Worm (Caenorhabditis elegans) whole organism, L1 larva: ENCODE data around the gene hpo-31.

Experiments used
- C16A3.4 ChIP-seq: fragments of 150-350 bp; optimal IDR thresholded peaks from 2 replicates; lab custom pipeline; 2014; ENCODE audit warnings: missing biosample characterization, missing genetic modification characterization
- F16B12.6 ChIP-seq: fragments of 150-350 bp; optimal IDR thresholded peaks from 2 replicates; lab custom pipeline; 2014; ENCODE audit warnings: missing biosample characterization, missing genetic modification characterization
- aly-2 ChIP-seq: fragments of 150-350 bp; optimal IDR thresholded peaks from 2 replicates; lab custom pipeline; 2014; ENCODE audit warnings: missing biosample characterization, missing genetic modification characterization
- ama-1 ChIP-seq: fragments of 150-350 bp; optimal IDR thresholded peaks from 2 replicates; lab custom pipeline; 2014
- blmp-1 ChIP-seq: fragments of 150-350 bp; optimal IDR thresholded peaks from 2 replicates; lab custom pipeline; 2014; ENCODE audit warnings: missing biosample characterization, missing genetic modification characterization
- ceh-88 ChIP-seq: fragments of 200-800 bp; sonication (Bioruptor generic); IDR thresholded peaks from 2 replicates; pipeline ENCODE4 v1.3.6; 2022; ENCODE audit warnings: missing genetic modification characterization, missing compliant biosample characterization
- ceh-90 ChIP-seq: sonication (generic microtip); optimal IDR thresholded peaks from 2 replicates; lab custom pipeline; 2016; ENCODE audit warnings: missing genetic modification characterization, missing compliant biosample characterization
- dpl-1 ChIP-seq, 3 experiments: fragments of 150-350 bp in 2 of 3; sonication (generic microtip) in 1 of 3; optimal IDR thresholded peaks; 2 replicates each; lab custom pipeline; 2014 to 2017; ENCODE audit warnings: missing biosample characterization in 3 of 3, missing genetic modification characterization in 3 of 3, missing genetic modification reagents in 3 of 3
- egl-13 ChIP-seq: sonication (generic microtip); optimal IDR thresholded peaks from 2 replicates; lab custom pipeline; 2016; ENCODE audit warnings: missing genotype, missing genetic modification reagents, missing genetic modification characterization, missing compliant biosample characterization
- elt-2 ChIP-seq: sonication (generic microtip); optimal IDR thresholded peaks from 2 replicates; lab custom pipeline; 2016; ENCODE audit warnings: missing genetic modification characterization, mild to moderate bottlenecking, inconsistent platforms, missing compliant biosample characterization, missing genetic modification reagents
- elt-3 ChIP-seq, 6 experiments: fragments of 150-350 bp in 1 of 6; sonication (generic microtip); optimal IDR thresholded peaks; 2 replicates each; lab custom pipeline; 2017 to 2018; ENCODE audit warnings: missing biosample characterization in 6 of 6, missing genetic modification characterization in 6 of 6, inconsistent platforms in 1 of 6
- fkh-4 ChIP-seq: sonication (generic microtip); optimal IDR thresholded peaks from 2 replicates; lab custom pipeline; 2016; ENCODE audit warnings: missing compliant biosample characterization, missing genetic modification characterization, borderline replicate concordance
- fkh-8 ChIP-seq: sonication (generic microtip); optimal IDR thresholded peaks from 2 replicates; lab custom pipeline; 2016; ENCODE audit warnings: mild to moderate bottlenecking, missing genetic modification characterization, missing compliant biosample characterization
- fos-1 ChIP-seq: fragments of 150-350 bp; optimal IDR thresholded peaks from 2 replicates; lab custom pipeline; 2014; ENCODE audit warnings: missing biosample characterization, missing genetic modification characterization
- grh-1 ChIP-seq: fragments of 200-800 bp; sonication (Bioruptor generic); IDR thresholded peaks from 2 replicates; pipeline ENCODE4 v1.3.6; 2022; ENCODE audit warnings: missing genetic modification reagents, missing genetic modification characterization, missing compliant biosample characterization
- hlh-17 ChIP-seq: fragments of 200-800 bp; sonication (Bioruptor generic); optimal IDR thresholded peaks from 2 replicates; lab custom pipeline; 2018; ENCODE audit warnings: missing genetic modification characterization, mild to moderate bottlenecking, missing compliant biosample characterization, moderate library complexity, borderline replicate concordance
- hpl-2 ChIP-seq: fragments of 150-350 bp; optimal IDR thresholded peaks from 2 replicates; lab custom pipeline; 2014; ENCODE audit warnings: missing biosample characterization, missing genetic modification reagents, missing genetic modification characterization
- irx-1 ChIP-seq: sonication (generic microtip); optimal IDR thresholded peaks from 2 replicates; lab custom pipeline; 2016; ENCODE audit warnings: missing genetic modification characterization, missing compliant biosample characterization
- isw-1 ChIP-seq: fragments of 200-800 bp; sonication (Bioruptor generic); IDR thresholded peaks from 2 replicates; pipeline ENCODE4 v1.3.6; 2022; ENCODE audit warnings: missing genetic modification characterization, missing compliant biosample characterization
- jun-1 ChIP-seq: fragments of 150-350 bp; optimal IDR thresholded peaks from 2 replicates; lab custom pipeline; 2014; ENCODE audit warnings: missing biosample characterization, missing genetic modification reagents, missing genetic modification characterization
- lin-13 ChIP-seq: fragments of 150-350 bp; optimal IDR thresholded peaks from 2 replicates; lab custom pipeline; 2014; ENCODE audit warnings: missing biosample characterization, missing genetic modification reagents, missing genetic modification characterization
- lin-14 ChIP-seq: fragments of 200-800 bp; sonication (Bioruptor generic); optimal IDR thresholded peaks from 2 replicates; lab custom pipeline; 2018; ENCODE audit warnings: mild to moderate bottlenecking, missing genetic modification characterization, moderate library complexity, missing compliant biosample characterization
- lin-35 ChIP-seq, 2 experiments: fragments of 150-350 bp; optimal IDR thresholded peaks; 2 replicates each; lab custom pipeline; 2014; ENCODE audit warnings: missing biosample characterization in 2 of 2, missing genetic modification characterization in 2 of 2, missing genetic modification reagents in 2 of 2
- lin-39 ChIP-seq: fragments of 150-350 bp; optimal IDR thresholded peaks from 2 replicates; lab custom pipeline; 2014; ENCODE audit warnings: missing biosample characterization, missing genetic modification reagents, missing genetic modification characterization
- lsy-2 ChIP-seq, 2 experiments: fragments of 150-350 bp; optimal IDR thresholded peaks; 2 replicates each; lab custom pipeline; 2014; ENCODE audit warnings: missing biosample characterization in 2 of 2, missing genetic modification characterization in 2 of 2
- mab-9 ChIP-seq: fragments of 200-800 bp; sonication (Bioruptor generic); IDR thresholded peaks from 2 replicates; pipeline ENCODE4 v1.3.6; 2022; ENCODE audit warnings: missing genetic modification reagents, missing genetic modification characterization, missing compliant biosample characterization
- nhr-11 ChIP-seq: fragments of 150-350 bp; optimal IDR thresholded peaks from 2 replicates; lab custom pipeline; 2014; ENCODE audit warnings: missing biosample characterization, missing genetic modification characterization
- nhr-12 ChIP-seq: sonication (generic microtip); optimal IDR thresholded peaks from 2 replicates; lab custom pipeline; 2017; ENCODE audit warnings: missing biosample characterization, missing genetic modification characterization
- nhr-19 ChIP-seq: fragments of 200-800 bp; sonication (Bioruptor generic); conservative IDR thresholded peaks from 2 replicates; pipeline ENCODE4 v1.3.6; 2022; ENCODE audit warnings: missing genetic modification characterization, missing compliant biosample characterization
- nhr-20 ChIP-seq: sonication (generic microtip); optimal IDR thresholded peaks from 2 replicates; lab custom pipeline; 2016; ENCODE audit warnings: mild to moderate bottlenecking, missing genetic modification characterization, missing compliant biosample characterization
- nhr-237 ChIP-seq: fragments of 150-350 bp; optimal IDR thresholded peaks from 2 replicates; lab custom pipeline; 2014; ENCODE audit warnings: missing biosample characterization, missing genetic modification characterization
- nhr-71 ChIP-seq: sonication (generic microtip); optimal IDR thresholded peaks from 2 replicates; lab custom pipeline; 2016; ENCODE audit warnings: mild to moderate bottlenecking, missing genetic modification characterization, moderate library complexity, missing compliant biosample characterization
- nhr-77 ChIP-seq: fragments of 150-350 bp; optimal IDR thresholded peaks from 2 replicates; lab custom pipeline; 2014; ENCODE audit warnings: missing biosample characterization, missing genetic modification characterization
- nhr-84 ChIP-seq: sonication (generic microtip); optimal IDR thresholded peaks from 2 replicates; lab custom pipeline; 2017; ENCODE audit warnings: missing biosample characterization, missing genetic modification characterization
- pax-3 ChIP-seq: fragments of 200-800 bp; sonication (Bioruptor generic); optimal IDR thresholded peaks from 2 replicates; lab custom pipeline; 2018; ENCODE audit warnings: mild to moderate bottlenecking, missing genetic modification characterization, moderate library complexity, missing compliant biosample characterization
- pqm-1 ChIP-seq: sonication (generic microtip); optimal IDR thresholded peaks from 3 replicates; lab custom pipeline; 2017; ENCODE audit warnings: missing biosample characterization, missing genetic modification characterization
- rnt-1 ChIP-seq: sonication (generic microtip); optimal IDR thresholded peaks from 2 replicates; lab custom pipeline; 2016; ENCODE audit warnings: mild to moderate bottlenecking, missing genetic modification characterization, moderate library complexity, missing compliant biosample characterization
- snpc-4 ChIP-seq: fragments of 150-350 bp; optimal IDR thresholded peaks from 2 replicates; lab custom pipeline; 2014; ENCODE audit warnings: missing biosample characterization, missing genetic modification characterization
- snu-23 ChIP-seq: sonication (generic microtip); optimal IDR thresholded peaks from 2 replicates; lab custom pipeline; 2016; ENCODE audit warnings: missing genetic modification characterization, missing compliant biosample characterization
- sup-37 ChIP-seq: fragments of 200-800 bp; sonication (Bioruptor generic); optimal IDR thresholded peaks from 2 replicates; lab custom pipeline; 2018; ENCODE audit warnings: mild to moderate bottlenecking, missing genetic modification characterization, missing compliant biosample characterization
- swsn-7 ChIP-seq: sonication (generic microtip); optimal IDR thresholded peaks from 2 replicates; lab custom pipeline; 2016; ENCODE audit warnings: missing genetic modification characterization, missing compliant biosample characterization
- tlp-1 ChIP-seq: fragments of 150-350 bp; optimal IDR thresholded peaks from 2 replicates; lab custom pipeline; 2014; ENCODE audit warnings: missing biosample characterization, missing genetic modification characterization
- unc-130 ChIP-seq: fragments of 150-350 bp; optimal IDR thresholded peaks from 2 replicates; lab custom pipeline; 2017; ENCODE audit warnings: missing biosample characterization, missing genetic modification characterization, inconsistent platforms
- unc-30 ChIP-seq: sonication (generic microtip); optimal IDR thresholded peaks from 2 replicates; lab custom pipeline; 2017; ENCODE audit warnings: missing biosample characterization, missing genetic modification characterization
- unc-62 ChIP-seq: fragments of 150-350 bp; optimal IDR thresholded peaks from 2 replicates; lab custom pipeline; 2014; ENCODE audit warnings: missing biosample characterization, missing genetic modification reagents, missing genetic modification characterization
- unc-86 ChIP-seq: sonication (generic microtip); optimal IDR thresholded peaks from 2 replicates; lab custom pipeline; 2016; ENCODE audit warnings: missing genetic modification characterization, missing compliant biosample characterization
- unc-98 ChIP-seq: fragments of 200-800 bp; sonication (Bioruptor generic); IDR thresholded peaks from 2 replicates; pipeline ENCODE4 v1.3.6; 2022; ENCODE audit warnings: missing genetic modification characterization, missing compliant biosample characterization
- xbp-1 ChIP-seq: sonication (generic microtip); optimal IDR thresholded peaks from 2 replicates; lab custom pipeline; 2016; ENCODE audit warnings: missing genetic modification characterization, missing compliant biosample characterization
- ztf-4 ChIP-seq: fragments of 150-350 bp; optimal IDR thresholded peaks from 2 replicates; lab custom pipeline; 2014; ENCODE audit warnings: missing biosample characterization, missing genetic modification characterization

The hpo-31 gene

ce11 chrV:13789362-13789761, 33.5 kb upstream of the hpo-31 start (continued):
- TF ChIP-seq dpl-1 (GFP tag; optimal IDR thresholded peaks at IDR 0.05; lab: Kevin White, UChicago), result peak; percentile 30 to 76 (median 65)
- TF ChIP-seq nhr-77, result peak; percentile 87
- peak; percentile 39 for TF ChIP-seq snpc-4 (tag; lab: Kevin White, UChicago)
- TF ChIP-seq lin-35 (GFP tag; optimal IDR thresholded peaks at IDR 0.05; lab: Kevin White, UChicago), result peak; percentile 79 to 80
- TF ChIP-seq nhr-20 (tag; lab: Kevin White, UChicago), result peak; percentile 90
- TF ChIP-seq unc-130 (tag; lab: Kevin White, UChicago), result peak; percentile 89
- peak; percentile 19 for TF ChIP-seq F16B12.6
- TF ChIP-seq hlh-17 (GFP tag; lab: Kevin White, UChicago), result no peak
- peak; percentile 76 for TF ChIP-seq fos-1
- peak; percentile 93 for TF ChIP-seq snu-23 (GFP tag; lab: Kevin White, UChicago)
- TF ChIP-seq fkh-8 (tag; lab: Kevin White, UChicago), result peak; percentile 85
- TF ChIP-seq mab-9, result no peak
- TF ChIP-seq nhr-237 (tag; lab: Kevin White, UChicago), result peak; percentile 60
- TF ChIP-seq isw-1 (GFP tag; lab: Robert Waterston, UW), result peak; percentile 70
- TF ChIP-seq pqm-1 (tag; lab: Kevin White, UChicago), result peak; percentile 29
- TF ChIP-seq rnt-1, result peak; percentile 80
- TF ChIP-seq lin-14, result peak; percentile 98
- TF ChIP-seq elt-3 (tag; optimal IDR thresholded peaks at IDR 0.05; lab: Kevin White, UChicago), result peak in 2 of 6 experiments; percentile 53 to 54
- TF ChIP-seq ceh-88 (GFP tag; lab: Robert Waterston, UW), result peak; percentile 66

- no peak for TF ChIP-seq unc-86 (tag; lab: Kevin White, UChicago)
- peak; percentile 6 for TF ChIP-seq fkh-8 (tag; lab: Kevin White, UChicago)
Measured at ce11 chrV:13790117-13790516, 32.7 kb upstream of the hpo-31 start.

- no peak for TF ChIP-seq hlh-17 (GFP tag; lab: Kevin White, UChicago)
- TF ChIP-seq isw-1 (GFP tag; lab: Robert Waterston, UW), result no peak
- TF ChIP-seq nhr-11 (tag; lab: Kevin White, UChicago), result no peak
- peak; percentile 41; the same call in 1 of the 2 replicates for TF ChIP-seq nhr-19 (GFP tag; lab: Robert Waterston, UW)
- TF ChIP-seq unc-30 (tag; lab: Kevin White, UChicago), result no peak
- no peak for TF ChIP-seq elt-2
- TF ChIP-seq lin-39 (tag; lab: Kevin White, UChicago), result no peak
- TF ChIP-seq aly-2 (tag; lab: Kevin White, UChicago), result no peak
- peak; percentile 54 for TF ChIP-seq blmp-1 (tag; lab: Kevin White, UChicago)
- TF ChIP-seq unc-98 (GFP tag; lab: Robert Waterston, UW), result no peak
- no peak for TF ChIP-seq fkh-4 (tag; lab: Kevin White, UChicago)
- TF ChIP-seq xbp-1, result no peak
- TF ChIP-seq egl-13, result no peak
- peak; percentile 63 for TF ChIP-seq nhr-20 (tag; lab: Kevin White, UChicago)
- TF ChIP-seq unc-62 (GFP tag; lab: Kevin White, UChicago), result no peak
- TF ChIP-seq tlp-1 (tag; lab: Kevin White, UChicago), result no peak
- TF ChIP-seq jun-1 (tag; lab: Kevin White, UChicago), result no peak
- TF ChIP-seq nhr-12, result no peak
- TF ChIP-seq ztf-4 (tag; lab: Kevin White, UChicago), result no peak
- no peak for TF ChIP-seq pax-3 (tag; lab: Kevin White, UChicago)
- TF ChIP-seq elt-3 (tag; optimal IDR thresholded peaks at IDR 0.05; lab: Kevin White, UChicago), result peak in 2 of 6 experiments; percentile 54 to 67
- TF ChIP-seq C16A3.4 (tag; lab: Kevin White, UChicago), result no peak
- TF ChIP-seq ceh-90, result no peak
- no peak for TF ChIP-seq nhr-84
- no peak for TF ChIP-seq ama-1 (lab: Kevin White, UChicago)
- TF ChIP-seq snpc-4 (tag; lab: Kevin White, UChicago), result no peak
- TF ChIP-seq unc-130 (tag; lab: Kevin White, UChicago), result peak; percentile 31
- TF ChIP-seq hpl-2 (GFP tag; lab: Kevin White, UChicago), result no peak
- no peak for TF ChIP-seq lin-13 (GFP tag; lab: Kevin White, UChicago)
- peak; percentile 4 for TF ChIP-seq unc-86 (tag; lab: Kevin White, UChicago)
- no peak for TF ChIP-seq sup-37 (GFP tag; lab: Kevin White, UChicago)
- peak in 1 of 2 experiments; percentile 58 for TF ChIP-seq lsy-2 (tag; optimal IDR thresholded peaks at IDR 0.05; lab: Kevin White, UChicago)
- TF ChIP-seq irx-1, result no peak
- TF ChIP-seq swsn-7 (tag; lab: Kevin White, UChicago), result no peak
- peak; percentile 91 for TF ChIP-seq grh-1
- peak in 2 of 3 experiments; percentile 30 to 42 for TF ChIP-seq dpl-1 (GFP tag; optimal IDR thresholded peaks at IDR 0.05; lab: Kevin White, UChicago)
- peak; percentile 60 for TF ChIP-seq nhr-71 (tag; lab: Kevin White, UChicago)
Measured at ce11 chrV:13790557-13790956, 32.3 kb upstream of the hpo-31 start.
